Fruit fly (Drosophila melanogaster) whole organism, embryonic: Measurements from ENCODE around the gene plum.

Source experiments
- CG10274 ChIP-seq: fragments of 200-800 bp; sonication (Bioruptor generic); optimal IDR thresholded peaks from 3 replicates; lab custom pipeline; 2017; ENCODE audit warnings: missing biosample characterization, mild to moderate bottlenecking, missing genetic modification characterization
- CG12104 ChIP-seq: fragments of 200-800 bp; sonication (Bioruptor generic); optimal IDR thresholded peaks from 3 replicates; lab custom pipeline; 2016; ENCODE audit warnings: missing biosample characterization, missing genetic modification characterization
- CG12155 ChIP-seq: fragments of 200-800 bp; sonication (Bioruptor generic); optimal IDR thresholded peaks from 3 replicates; lab custom pipeline; 2016; ENCODE audit warnings: missing biosample characterization, missing genetic modification characterization
- CG14965 ChIP-seq: fragments of 200-800 bp; sonication (Bioruptor generic); optimal IDR thresholded peaks from 2 replicates; lab custom pipeline; 2016; ENCODE audit warnings: missing biosample characterization, missing genetic modification characterization, borderline replicate concordance
- CG15011 ChIP-seq: fragments of 200-800 bp; sonication (Bioruptor generic); optimal IDR thresholded peaks from 3 replicates; lab custom pipeline; 2018; ENCODE audit warnings: missing biosample characterization, mild to moderate bottlenecking, missing genetic modification characterization
- CG18476 ChIP-seq: fragments of 200-800 bp; sonication (Bioruptor generic); optimal IDR thresholded peaks from 2 replicates; lab custom pipeline; 2016; ENCODE audit warnings: missing biosample characterization, mild to moderate bottlenecking, missing genetic modification characterization
- CG18764 ChIP-seq: fragments of 200-800 bp; sonication (Bioruptor generic); optimal IDR thresholded peaks from 3 replicates; lab custom pipeline; 2016; ENCODE audit warnings: missing biosample characterization, missing genetic modification characterization
- CG2116 ChIP-seq: fragments of 200-800 bp; sonication (Bioruptor generic); optimal IDR thresholded peaks from 3 replicates; lab custom pipeline; 2018; ENCODE audit warnings: missing biosample characterization, mild to moderate bottlenecking, missing genetic modification characterization
- CG2889 ChIP-seq: fragments of 200-800 bp; sonication (Bioruptor generic); IDR thresholded peaks from 3 replicates; pipeline ENCODE4 v1.3.6; 2022; ENCODE audit warnings: missing biosample characterization, missing genetic modification characterization
- CG30020 ChIP-seq: fragments of 200-800 bp; optimal IDR thresholded peaks from 2 replicates; lab custom pipeline; 2019; ENCODE audit warnings: missing biosample characterization, mild to moderate bottlenecking, missing genetic modification characterization, moderate library complexity
- CG3065 ChIP-seq: fragments of 200-800 bp; sonication (Bioruptor generic); optimal IDR thresholded peaks from 2 replicates; lab custom pipeline; 2016; ENCODE audit warnings: missing biosample characterization, missing genetic modification characterization
- CG3163 ChIP-seq: fragments of 200-800 bp; sonication (Bioruptor generic); optimal IDR thresholded peaks from 3 replicates; lab custom pipeline; 2016; ENCODE audit warnings: missing biosample characterization, missing genetic modification characterization
- CG33213 ChIP-seq: fragments of 200-800 bp; sonication (Bioruptor generic); optimal IDR thresholded peaks from 3 replicates; lab custom pipeline; 2016; ENCODE audit warnings: missing biosample characterization, missing genetic modification characterization
- CG3838 ChIP-seq: fragments of 200-800 bp; sonication (Bioruptor generic); optimal IDR thresholded peaks from 3 replicates; lab custom pipeline; 2016; ENCODE audit warnings: missing biosample characterization, missing genetic modification characterization
- CG6254 ChIP-seq: fragments of 200-800 bp; sonication (Bioruptor generic); optimal IDR thresholded peaks from 3 replicates; lab custom pipeline; 2017; ENCODE audit warnings: mild to moderate bottlenecking, missing biosample characterization, missing genetic modification reagents, missing genetic modification characterization
- CG6654 ChIP-seq: fragments of 200-800 bp; sonication (Bioruptor generic); optimal IDR thresholded peaks from 2 replicates; lab custom pipeline; 2017; ENCODE audit warnings: missing biosample characterization, mild to moderate bottlenecking, missing genetic modification characterization
- CG6765 ChIP-seq: fragments of 200-800 bp; sonication (Bioruptor generic); optimal IDR thresholded peaks from 3 replicates; lab custom pipeline; 2017; ENCODE audit warnings: missing biosample characterization, mild to moderate bottlenecking, missing genetic modification characterization
- CG7357 ChIP-seq: fragments of 200-800 bp; sonication (Bioruptor generic); IDR thresholded peaks from 3 replicates; pipeline ENCODE4 v1.3.6; 2022; ENCODE audit warnings: missing biosample characterization, missing genetic modification characterization
- CG7372 ChIP-seq: fragments of 200-800 bp; sonication (Bioruptor generic); IDR thresholded peaks from 2 replicates; pipeline ENCODE4 v1.3.6; 2022; ENCODE audit warnings: missing biosample characterization, missing genetic modification characterization
- CG8089 ChIP-seq: fragments of 200-800 bp; sonication (Bioruptor generic); optimal IDR thresholded peaks from 3 replicates; lab custom pipeline; 2016; ENCODE audit warnings: missing biosample characterization, missing genetic modification characterization
- Doc3 ChIP-seq: fragments of 200-800 bp; sonication (Bioruptor generic); IDR thresholded peaks from 3 replicates; pipeline ENCODE4 v1.3.6; 2022; ENCODE audit warnings: missing biosample characterization, missing genetic modification characterization; ENCODE audit not compliant: partially characterized antibody
- Drgx ChIP-seq: fragments of 200-800 bp; sonication (Bioruptor generic); IDR thresholded peaks from 2 replicates; pipeline ENCODE4 v1.3.6; 2022; ENCODE audit warnings: missing biosample characterization, missing genetic modification characterization
- Fer1 ChIP-seq: fragments of 200-800 bp; sonication (Bioruptor generic); optimal IDR thresholded peaks from 2 replicates; lab custom pipeline; 2017; ENCODE audit warnings: missing biosample characterization, mild to moderate bottlenecking, missing genetic modification characterization
- HLH3B ChIP-seq: fragments of 200-800 bp; sonication (Bioruptor generic); IDR thresholded peaks from 2 replicates; pipeline ENCODE4 v1.3.6; 2022; ENCODE audit warnings: missing biosample characterization, missing genetic modification characterization
- Hmx ChIP-seq: fragments of 200-800 bp; sonication (Bioruptor generic); optimal IDR thresholded peaks from 2 replicates; lab custom pipeline; 2016; ENCODE audit warnings: missing biosample characterization, missing genetic modification characterization
- MBD-R2 ChIP-seq: fragments of 200-800 bp; sonication (Bioruptor generic); IDR thresholded peaks from 2 replicates; pipeline ENCODE4 v1.3.6; 2022; ENCODE audit warnings: missing biosample characterization, missing genetic modification characterization
- NfI ChIP-seq: fragments of 200-800 bp; sonication (Bioruptor generic); optimal IDR thresholded peaks from 3 replicates; lab custom pipeline; 2018; ENCODE audit warnings: missing biosample characterization, mild to moderate bottlenecking, missing genetic modification characterization, moderate library complexity
- Side ChIP-seq: fragments of 200-800 bp; sonication (Bioruptor generic); optimal IDR thresholded peaks from 2 replicates; lab custom pipeline; 2016; ENCODE audit warnings: missing biosample characterization, missing genetic modification characterization
- abd-A ChIP-seq: fragments of 200-800 bp; sonication (Bioruptor generic); optimal IDR thresholded peaks from 3 replicates; lab custom pipeline; 2019; ENCODE audit warnings: missing biosample characterization, mild to moderate bottlenecking, missing genetic modification characterization, moderate library complexity
- bbx ChIP-seq: fragments of 200-800 bp; sonication (Bioruptor generic); IDR thresholded peaks from 2 replicates; pipeline ENCODE4 v1.3.6; 2022; ENCODE audit warnings: missing biosample characterization, missing genetic modification characterization; ENCODE audit not compliant: partially characterized antibody
- crc ChIP-seq: fragments of 200-800 bp; sonication (Bioruptor generic); optimal IDR thresholded peaks from 2 replicates; lab custom pipeline; 2016; ENCODE audit warnings: missing biosample characterization, missing genetic modification characterization
- fd64A ChIP-seq: fragments of 200-800 bp; sonication (Bioruptor generic); optimal IDR thresholded peaks from 3 replicates; lab custom pipeline; 2018; ENCODE audit warnings: missing biosample characterization, mild to moderate bottlenecking, missing genetic modification characterization
- gcm2 ChIP-seq: fragments of 200-800 bp; sonication (Bioruptor generic); optimal IDR thresholded peaks from 2 replicates; lab custom pipeline; 2016; ENCODE audit warnings: missing biosample characterization, missing genetic modification characterization
- gt ChIP-seq: fragments of 200-800 bp; sonication (Bioruptor generic); IDR thresholded peaks from 2 replicates; pipeline ENCODE4 v1.3.6; 2022; ENCODE audit warnings: missing biosample characterization, missing genetic modification characterization
- knrl ChIP-seq: fragments of 200-800 bp; sonication (Bioruptor generic); IDR thresholded peaks from 3 replicates; pipeline ENCODE4 v1.3.6; 2022; ENCODE audit warnings: missing biosample characterization, missing genetic modification characterization; ENCODE audit not compliant: partially characterized antibody
- lilli ChIP-seq: fragments of 200-800 bp; sonication (Bioruptor generic); optimal IDR thresholded peaks from 3 replicates; lab custom pipeline; 2016; ENCODE audit warnings: missing biosample characterization, missing genetic modification characterization
- lola ChIP-seq, 3 experiments: fragments of >200 bp in 2 of 3; fragments of 200-800 bp in 1 of 3; sonication (Bioruptor generic) in 1 of 3; optimal IDR thresholded peaks; 2 replicates each; lab custom pipeline; 2017 to 2019; ENCODE audit warnings: missing biosample characterization in 3 of 3, missing genetic modification characterization in 3 of 3, mild to moderate bottlenecking in 1 of 3, moderate library complexity in 1 of 3
- mld ChIP-seq: fragments of 200-800 bp; sonication (Bioruptor generic); IDR thresholded peaks from 3 replicates; pipeline ENCODE4 v1.3.6; 2022; ENCODE audit warnings: missing biosample characterization, missing genetic modification characterization; ENCODE audit not compliant: partially characterized antibody
- nau ChIP-seq: fragments of 200-800 bp; sonication (Bioruptor generic); optimal IDR thresholded peaks from 3 replicates; lab custom pipeline; 2017; ENCODE audit warnings: missing biosample characterization, mild to moderate bottlenecking, missing genetic modification characterization, missing genetic modification reagents
- onecut ChIP-seq: fragments of 200-800 bp; sonication (Bioruptor generic); IDR thresholded peaks from 2 replicates; pipeline ENCODE4 v1.3.6; 2022; ENCODE audit warnings: missing biosample characterization, missing genetic modification characterization
- pfk ChIP-seq: fragments of 200-800 bp; sonication (Bioruptor generic); optimal IDR thresholded peaks from 2 replicates; lab custom pipeline; 2018; ENCODE audit warnings: missing biosample characterization, mild to moderate bottlenecking, missing genetic modification characterization, moderate library complexity
- pnt ChIP-seq: fragments of 200-800 bp; sonication (Bioruptor generic); optimal IDR thresholded peaks from 3 replicates; lab custom pipeline; 2016; ENCODE audit warnings: missing biosample characterization, missing genetic modification characterization
- pros ChIP-seq: fragments of 200-800 bp; sonication (Bioruptor generic); optimal IDR thresholded peaks from 3 replicates; lab custom pipeline; 2019; ENCODE audit warnings: missing biosample characterization, mild to moderate bottlenecking, missing genetic modification characterization, moderate library complexity
- sc ChIP-seq, 3 experiments: fragments of >200 bp in 2 of 3; fragments of 200-800 bp in 1 of 3; sonication (Bioruptor generic) in 1 of 3; optimal IDR thresholded peaks; 2 replicates in 2 of 3; 3 replicates in 1 of 3; lab custom pipeline; 2017; ENCODE audit warnings: mild to moderate bottlenecking in 1 of 3, missing biosample characterization in 1 of 3, missing genetic modification characterization in 1 of 3, missing genetic modification reagents in 1 of 3
- slou ChIP-seq: fragments of 200-800 bp; sonication (Bioruptor generic); optimal IDR thresholded peaks from 3 replicates; lab custom pipeline; 2016; ENCODE audit warnings: missing biosample characterization, missing genetic modification characterization
- sqz ChIP-seq: fragments of 200-800 bp; sonication (Bioruptor generic); optimal IDR thresholded peaks from 3 replicates; lab custom pipeline; 2018; ENCODE audit warnings: missing biosample characterization, mild to moderate bottlenecking, missing genetic modification characterization
- stwl ChIP-seq: fragments of 200-800 bp; sonication (Bioruptor generic); optimal IDR thresholded peaks from 3 replicates; lab custom pipeline; 2018; ENCODE audit warnings: missing biosample characterization, mild to moderate bottlenecking, missing genetic modification characterization, moderate library complexity
- sug ChIP-seq: fragments of 200-800 bp; optimal IDR thresholded peaks from 2 replicates; lab custom pipeline; 2019; ENCODE audit warnings: missing biosample characterization, mild to moderate bottlenecking, missing genetic modification characterization, moderate library complexity
- unpg ChIP-seq: fragments of 200-800 bp; sonication (Bioruptor generic); optimal IDR thresholded peaks from 3 replicates; lab custom pipeline; 2018; ENCODE audit warnings: missing biosample characterization, mild to moderate bottlenecking, missing genetic modification characterization, moderate library complexity
- zfh1 ChIP-seq: fragments of 200-800 bp; sonication (Bioruptor generic); IDR thresholded peaks from 3 replicates; pipeline ENCODE4 v1.3.6; 2022; ENCODE audit warnings: missing biosample characterization, missing genetic modification characterization
- zfh2 ChIP-seq: fragments of 200-800 bp; sonication (Bioruptor generic); optimal IDR thresholded peaks from 2 replicates; lab custom pipeline; 2016; ENCODE audit warnings: missing biosample characterization, missing genetic modification characterization

The plum gene

dm6 chr3R:26552217-26552616 lies 17.2 kb upstream of the plum start (continued):
- TF ChIP-seq Fer1 (no peak), Side (GFP tag; lab: Kevin White, UChicago) (no peak), stwl (tag; lab: Kevin White, UChicago) (no peak), bbx (GFP tag; lab: Robert Waterston, UW) (no peak), NfI (GFP tag; lab: Kevin White, UChicago) (no peak), CG18476 (GFP tag; lab: Kevin White, UChicago) (no peak), CG3163 (no peak), fd64A (GFP tag; lab: Kevin White, UChicago) (no peak), gt (GFP tag; lab: Robert Waterston, UW) (no peak), CG12104 (no peak), Doc3 (GFP tag; lab: Robert Waterston, UW) (no peak), slou (GFP tag; lab: Kevin White, UChicago) (no peak), Hmx (no peak), CG30020 (tag; lab: Kevin White, UChicago) (no peak), CG18764 (GFP tag; lab: Kevin White, UChicago) (no peak), lilli (GFP tag; lab: Kevin White, UChicago) (no peak), zfh2 (GFP tag; lab: Kevin White, UChicago) (no peak), nau (GFP tag; lab: Kevin White, UChicago) (peak; percentile 57), mld (GFP tag; lab: Robert Waterston, UW) (no peak), CG2116 (GFP tag; lab: Kevin White, UChicago) (no peak), CG10274 (GFP tag; lab: Kevin White, UChicago) (no peak), sqz (peak; percentile 14), gcm2 (GFP tag; lab: Kevin White, UChicago) (no peak), CG33213 (GFP tag; lab: Kevin White, UChicago) (no peak), CG6654 (GFP tag; lab: Kevin White, UChicago) (no peak), MBD-R2 (GFP tag; lab: Robert Waterston, UW) (no peak), CG6765 (GFP tag; lab: Kevin White, UChicago) (no peak), CG7357 (no peak), CG12155 (GFP tag; lab: Kevin White, UChicago) (no peak), CG14965 (GFP tag; lab: Kevin White, UChicago) (no peak), pros (GFP tag; lab: Kevin White, UChicago) (no peak), CG15011 (no peak), onecut (no peak), CG3838 (no peak), crc (GFP tag; lab: Kevin White, UChicago) (no peak), knrl (GFP tag; lab: Robert Waterston, UW) (no peak), CG7372 (GFP tag; lab: Robert Waterston, UW) (no peak), Drgx (GFP tag; lab: Robert Waterston, UW) (no peak), CG6254 (GFP tag; lab: Kevin White, UChicago) (no peak), pnt (GFP tag; lab: Kevin White, UChicago) (no peak), CG2889 (GFP tag; lab: Robert Waterston, UW) (no peak), zfh1 (0 out of 3 replicates have a peak, but pooled peaks have one; percentile 14), pfk (GFP tag; lab: Kevin White, UChicago) (peak; percentile 69), unpg (GFP tag; lab: Kevin White, UChicago) (no peak), HLH3B (GFP tag; lab: Robert Waterston, UW) (no peak), abd-A (tag; lab: Kevin White, UChicago) (peak; percentile 7), CG8089 (GFP tag; lab: Kevin White, UChicago) (no peak), sc (optimal IDR thresholded peaks at IDR 0.05; lab: Kevin White, UChicago) (no peak), sc (GFP tag; optimal IDR thresholded peaks at IDR 0.05; lab: Kevin White, UChicago) (no peak), lola (GFP tag; optimal IDR thresholded peaks at IDR 0.05; lab: Kevin White, UChicago) (no peak), CG3065 (GFP tag; lab: Kevin White, UChicago) (no peak), sug (tag; lab: Kevin White, UChicago) (no peak)
